Fruit fly (Drosophila melanogaster) whole organism, embryonic: ENCODE data around the gene UGP.

Experiments
- Atf3 ChIP-seq: fragments of 200-800 bp; sonication (Bioruptor generic); optimal IDR thresholded peaks from 3 replicates; lab custom pipeline; 2016; ENCODE audit warnings: missing biosample characterization, missing genetic modification characterization
- B-H1 ChIP-seq: fragments of 200-800 bp; sonication (Bioruptor generic); IDR thresholded peaks from 3 replicates; pipeline ENCODE4 v1.3.6; 2022; ENCODE audit warnings: missing biosample characterization, missing genetic modification characterization
- CG10267 ChIP-seq: fragments of 200-800 bp; sonication (Bioruptor generic); optimal IDR thresholded peaks from 2 replicates; lab custom pipeline; 2018; ENCODE audit warnings: missing biosample characterization, mild to moderate bottlenecking, missing genetic modification characterization, moderate library complexity
- CG10431 ChIP-seq: fragments of 200-800 bp; sonication (Bioruptor generic); optimal IDR thresholded peaks from 3 replicates; lab custom pipeline; 2018; ENCODE audit warnings: missing biosample characterization, mild to moderate bottlenecking, missing genetic modification characterization
- CG11504 ChIP-seq: fragments of 200-800 bp; sonication (Bioruptor generic); optimal IDR thresholded peaks from 3 replicates; lab custom pipeline; 2019; ENCODE audit warnings: missing biosample characterization, mild to moderate bottlenecking, missing genetic modification characterization, moderate library complexity
- CG12236 ChIP-seq: fragments of 200-800 bp; sonication (Bioruptor generic); optimal IDR thresholded peaks from 2 replicates; lab custom pipeline; 2016; ENCODE audit warnings: missing biosample characterization, missing genetic modification characterization
- CG13123 ChIP-seq: fragments of 200-800 bp; sonication (Bioruptor generic); optimal IDR thresholded peaks from 2 replicates; lab custom pipeline; 2016; ENCODE audit warnings: missing biosample characterization, missing genetic modification characterization
- CG13624 ChIP-seq: fragments of 200-800 bp; sonication (Bioruptor generic); optimal IDR thresholded peaks from 2 replicates; lab custom pipeline; 2016; ENCODE audit warnings: missing biosample characterization, missing genetic modification characterization
- CG14860 ChIP-seq: fragments of 200-800 bp; sonication (Bioruptor generic); IDR thresholded peaks from 3 replicates; pipeline ENCODE4 v1.3.6; 2022; ENCODE audit warnings: missing biosample characterization, missing genetic modification characterization; ENCODE audit not compliant: partially characterized antibody
- CG1602 ChIP-seq: fragments of 200-800 bp; sonication (Bioruptor generic); optimal IDR thresholded peaks from 3 replicates; lab custom pipeline; 2016; ENCODE audit warnings: missing biosample characterization, missing genetic modification characterization
- CG16779 ChIP-seq: fragments of 200-800 bp; sonication (Bioruptor generic); IDR thresholded peaks from 2 replicates; pipeline ENCODE4 v1.3.6; 2022; ENCODE audit warnings: missing biosample characterization, missing genetic modification characterization
- CG17186 ChIP-seq: fragments of 200-800 bp; sonication (Bioruptor generic); optimal IDR thresholded peaks from 3 replicates; lab custom pipeline; 2017; ENCODE audit warnings: missing biosample characterization, missing genetic modification reagents, missing genetic modification characterization
- CG17568 ChIP-seq: fragments of 200-800 bp; sonication (Bioruptor generic); optimal IDR thresholded peaks from 2 replicates; lab custom pipeline; 2018; ENCODE audit warnings: missing biosample characterization, mild to moderate bottlenecking, missing genetic modification characterization, moderate library complexity
- CG17612 ChIP-seq: fragments of 200-800 bp; sonication (Bioruptor generic); IDR thresholded peaks from 2 replicates; pipeline ENCODE4 v1.3.6; 2022; ENCODE audit warnings: missing biosample characterization, missing genetic modification characterization
- CG17802 ChIP-seq: fragments of 200-800 bp; sonication (Bioruptor generic); optimal IDR thresholded peaks from 2 replicates; lab custom pipeline; 2018; ENCODE audit warnings: missing biosample characterization, mild to moderate bottlenecking, missing genetic modification characterization, moderate library complexity
- CG2120 ChIP-seq: fragments of 200-800 bp; sonication (Bioruptor generic); optimal IDR thresholded peaks from 3 replicates; lab custom pipeline; 2016; ENCODE audit warnings: missing biosample characterization, missing genetic modification characterization
- CG2712 ChIP-seq: fragments of 200-800 bp; optimal IDR thresholded peaks from 3 replicates; lab custom pipeline; 2019; ENCODE audit warnings: missing biosample characterization, mild to moderate bottlenecking, missing genetic modification characterization, moderate library complexity
- CG3281 ChIP-seq: fragments of 200-800 bp; sonication (Bioruptor generic); optimal IDR thresholded peaks from 3 replicates; lab custom pipeline; 2017; ENCODE audit warnings: missing biosample characterization, mild to moderate bottlenecking, missing genetic modification characterization
- CG3726 ChIP-seq: fragments of 200-800 bp; sonication (Bioruptor generic); IDR thresholded peaks from 3 replicates; pipeline ENCODE4, ENCODE4 v1.3.6; 2022; ENCODE audit warnings: missing biosample characterization, missing genetic modification characterization
- CG4282 ChIP-seq: fragments of 200-800 bp; sonication (Bioruptor generic); optimal IDR thresholded peaks from 2 replicates; lab custom pipeline; 2016; ENCODE audit warnings: missing biosample characterization, missing genetic modification characterization
- CG4707 ChIP-seq: fragments of 200-800 bp; sonication (Bioruptor generic); optimal IDR thresholded peaks from 2 replicates; lab custom pipeline; 2018; ENCODE audit warnings: missing biosample characterization, mild to moderate bottlenecking, missing genetic modification characterization, moderate library complexity
- CG4820 ChIP-seq: fragments of 200-800 bp; sonication (Bioruptor generic); optimal IDR thresholded peaks from 3 replicates; lab custom pipeline; 2016; ENCODE audit warnings: missing biosample characterization, missing genetic modification characterization
- CG6813 ChIP-seq: fragments of 200-800 bp; sonication (Bioruptor generic); optimal IDR thresholded peaks from 2 replicates; lab custom pipeline; 2017; ENCODE audit warnings: missing biosample characterization, missing genetic modification characterization, mild to moderate bottlenecking, moderate library complexity, missing genetic modification reagents
- CG7987 ChIP-seq: fragments of 200-800 bp; sonication (Bioruptor generic); optimal IDR thresholded peaks from 2 replicates; lab custom pipeline; 2018; ENCODE audit warnings: missing biosample characterization, mild to moderate bottlenecking, missing genetic modification characterization, moderate library complexity
- CG8388 ChIP-seq: fragments of 200-800 bp; sonication (Bioruptor generic); optimal IDR thresholded peaks from 2 replicates; lab custom pipeline; 2019; ENCODE audit warnings: missing biosample characterization, mild to moderate bottlenecking, missing genetic modification characterization, moderate library complexity
- D ChIP-seq, 2 experiments: fragments of 200-800 bp in 1 of 2; fragments of >200 bp in 1 of 2; sonication (Bioruptor generic) in 1 of 2; optimal IDR thresholded peaks; 2 replicates in 1 of 2; 3 replicates in 1 of 2; lab custom pipeline; 2017; ENCODE audit warnings: mild to moderate bottlenecking in 1 of 2, missing biosample characterization in 1 of 2, missing genetic modification characterization in 1 of 2, missing genetic modification reagents in 1 of 2
- Drgx ChIP-seq: fragments of 200-800 bp; sonication (Bioruptor generic); IDR thresholded peaks from 2 replicates; pipeline ENCODE4 v1.3.6; 2022; ENCODE audit warnings: missing biosample characterization, missing genetic modification characterization
- Gsc ChIP-seq: fragments of 200-800 bp; sonication (Bioruptor generic); IDR thresholded peaks from 2 replicates; pipeline ENCODE4 v1.3.6; 2022; ENCODE audit warnings: missing biosample characterization, missing genetic modification characterization
- Oaz ChIP-seq: fragments of 200-800 bp; sonication (Bioruptor generic); IDR thresholded peaks from 2 replicates; pipeline ENCODE4 v1.3.6; 2022; ENCODE audit warnings: missing biosample characterization, missing genetic modification characterization
- Oli ChIP-seq: fragments of 200-800 bp; sonication (Bioruptor generic); optimal IDR thresholded peaks from 2 replicates; lab custom pipeline; 2018; ENCODE audit warnings: missing biosample characterization, mild to moderate bottlenecking, missing genetic modification characterization, moderate library complexity
- Opbp ChIP-seq: fragments of 200-800 bp; sonication (Bioruptor generic); IDR thresholded peaks from 3 replicates; pipeline ENCODE4 v1.3.6; 2022; ENCODE audit warnings: missing biosample characterization, missing genetic modification characterization; ENCODE audit not compliant: partially characterized antibody
- Optix ChIP-seq: fragments of 200-800 bp; sonication (Bioruptor generic); IDR thresholded peaks from 3 replicates; pipeline ENCODE4 v1.3.6; 2022; ENCODE audit warnings: missing biosample characterization, missing genetic modification characterization
- Ssrp ChIP-seq: fragments of 200-800 bp; sonication (Bioruptor generic); optimal IDR thresholded peaks from 2 replicates; lab custom pipeline; 2018; ENCODE audit warnings: missing biosample characterization, mild to moderate bottlenecking, missing genetic modification characterization, moderate library complexity
- Trl ChIP-seq, 3 experiments: fragments of >200 bp in 2 of 3; fragments of 200-800 bp in 1 of 3; sonication (Bioruptor generic) in 1 of 3; optimal IDR thresholded peaks; 2 replicates in 1 of 3; 3 replicates in 2 of 3; lab custom pipeline; 2016 to 2017; ENCODE audit warnings: missing biosample characterization in 1 of 3, missing genetic modification characterization in 1 of 3
- chm ChIP-seq: fragments of 200-800 bp; sonication (Bioruptor generic); IDR thresholded peaks from 2 replicates; pipeline ENCODE4 v1.3.6; 2022; ENCODE audit warnings: missing biosample characterization, missing genetic modification characterization
- dpn ChIP-seq, 2 experiments: fragments of 200-800 bp; sonication (Bioruptor generic); optimal IDR thresholded peaks; 3 replicates each; lab custom pipeline; 2016; ENCODE audit warnings: missing biosample characterization in 2 of 2, missing genetic modification characterization in 2 of 2
- fu2 ChIP-seq: fragments of 200-800 bp; sonication (Bioruptor generic); optimal IDR thresholded peaks from 2 replicates; lab custom pipeline; 2016; ENCODE audit warnings: missing biosample characterization, missing genetic modification characterization
- hth ChIP-seq: fragments of >200 bp; optimal IDR thresholded peaks from 2 replicates; lab custom pipeline; 2017; ENCODE audit warnings: inconsistent platforms
- ind ChIP-seq: fragments of 200-800 bp; sonication (Bioruptor generic); optimal IDR thresholded peaks from 3 replicates; lab custom pipeline; 2016; ENCODE audit warnings: missing biosample characterization, missing genetic modification characterization
- kah ChIP-seq: fragments of 200-800 bp; sonication (Bioruptor generic); optimal IDR thresholded peaks from 2 replicates; lab custom pipeline; 2018; ENCODE audit warnings: missing biosample characterization, mild to moderate bottlenecking, missing genetic modification characterization
- lov ChIP-seq, 2 experiments: fragments of 200-800 bp in 1 of 2; fragments of >200 bp in 1 of 2; sonication (Bioruptor generic) in 1 of 2; IDR thresholded peaks in 1 of 2; optimal IDR thresholded peaks in 1 of 2; 2 replicates in 1 of 2; 3 replicates in 1 of 2; pipeline versions ENCODE4 v1.3.6 to Lab custom; 2017 to 2022; ENCODE audit warnings: missing biosample characterization in 1 of 2, missing genetic modification characterization in 1 of 2
- luna ChIP-seq: fragments of 200-800 bp; sonication (Bioruptor generic); optimal IDR thresholded peaks from 2 replicates; lab custom pipeline; 2016; ENCODE audit warnings: missing biosample characterization, missing genetic modification characterization
- pzg ChIP-seq: fragments of 200-800 bp; sonication (Bioruptor generic); optimal IDR thresholded peaks from 3 replicates; lab custom pipeline; 2018; ENCODE audit warnings: missing biosample characterization, mild to moderate bottlenecking, missing genetic modification characterization, moderate library complexity
- run ChIP-seq: fragments of 200-800 bp; sonication (Bioruptor generic); optimal IDR thresholded peaks from 3 replicates; lab custom pipeline; 2018; ENCODE audit warnings: missing biosample characterization, mild to moderate bottlenecking, missing genetic modification characterization
- sd ChIP-seq: fragments of 200-800 bp; sonication (Bioruptor generic); optimal IDR thresholded peaks from 3 replicates; lab custom pipeline; 2018; ENCODE audit warnings: missing biosample characterization, mild to moderate bottlenecking, missing genetic modification characterization, moderate library complexity
- slbo ChIP-seq: fragments of 200-800 bp; sonication (Bioruptor generic); IDR thresholded peaks from 2 replicates; pipeline ENCODE4 v1.3.6; 2022; ENCODE audit warnings: missing biosample characterization, missing genetic modification characterization
- stc ChIP-seq: fragments of 200-800 bp; sonication (Bioruptor generic); IDR thresholded peaks from 2 replicates; pipeline ENCODE4 v1.3.6; 2022; ENCODE audit warnings: missing biosample characterization, missing genetic modification characterization

The UGP gene

dm6 chr3L:9377198-9378035 lies 18.7 kb upstream of the UGP start, which contains the start of gene Hsp26 (continued):
- TF ChIP-seq hth (lab: Kevin White, UChicago) (no peak), pzg (no peak), lov (optimal IDR thresholded peaks at IDR 0.05; lab: Kevin White, UChicago) (no peak), lov (GFP tag; IDR thresholded peaks at IDR 0.05; lab: Robert Waterston, UW) (peak; percentile 62; the same call in 1 of the 3 replicates), CG3726 (GFP tag; lab: Robert Waterston, UW) (0 out of 3 replicates have a peak, but pooled peaks have one; percentile 47), CG3281 (GFP tag; lab: Kevin White, UChicago) (peak; percentile 84), Opbp (GFP tag; lab: Robert Waterston, UW) (no peak), CG1602 (GFP tag; lab: Kevin White, UChicago) (peak; percentile 80), CG16779 (GFP tag; lab: Robert Waterston, UW) (no peak; the same call in 1 of the 2 replicates), dpn (GFP tag; optimal IDR thresholded peaks at IDR 0.05; lab: Kevin White, UChicago) (peak; percentile 87 to 90), CG4820 (GFP tag; lab: Kevin White, UChicago) (peak; percentile 67), CG10267 (tag; lab: Kevin White, UChicago) (peak; percentile 77), B-H1 (GFP tag; lab: Robert Waterston, UW) (peak; percentile 69), chm (peak; percentile 94), kah (peak; percentile 63), CG11504 (tag; lab: Kevin White, UChicago) (peak; percentile 84), run (peak; percentile 77), CG6813 (GFP tag; lab: Kevin White, UChicago) (peak; percentile 78), fu2 (peak; percentile 83), CG10431 (GFP tag; lab: Kevin White, UChicago) (no peak), CG12236 (GFP tag; lab: Kevin White, UChicago) (peak; percentile 69), CG17568 (peak; percentile 84), CG13624 (peak; percentile 87), CG4282 (no peak), CG2712 (tag; lab: Kevin White, UChicago) (peak; percentile 89), CG2120 (GFP tag; lab: Kevin White, UChicago) (peak; percentile 92), CG8388 (peak; percentile 87), Ssrp (tag; lab: Kevin White, UChicago) (peak; percentile 70), Atf3 (GFP tag; lab: Kevin White, UChicago) (peak; percentile 80), CG17612 (GFP tag; lab: Robert Waterston, UW) (peak; percentile 56; the same call in 1 of the 2 replicates), ind (GFP tag; lab: Kevin White, UChicago) (peak; percentile 69), luna (peak; percentile 60), stc (GFP tag; lab: Robert Waterston, UW) (peak; percentile 92), Drgx (GFP tag; lab: Robert Waterston, UW) (peak; percentile 96), slbo (peak; percentile 85), Oaz (GFP tag; lab: Robert Waterston, UW) (peak; percentile 53; the same call in 1 of the 2 replicates), CG4707 (GFP tag; lab: Kevin White, UChicago) (peak; percentile 49), Oli (peak; percentile 86), Optix (GFP tag; lab: Robert Waterston, UW) (peak; percentile 23; the same call in 1 of the 3 replicates), CG17186 (GFP tag; lab: Kevin White, UChicago) (no peak), CG17802 (tag; lab: Kevin White, UChicago) (peak; percentile 27), Gsc (GFP tag; lab: Robert Waterston, UW) (no peak), CG7987 (GFP tag; lab: Kevin White, UChicago) (peak; percentile 43), Trl (optimal IDR thresholded peaks at IDR 0.05; lab: Kevin White, UChicago) (peak; percentile 81 to 97), Trl (GFP tag; optimal IDR thresholded peaks at IDR 0.05; lab: Kevin White, UChicago) (peak; percentile 94), sd (peak; percentile 59), D (optimal IDR thresholded peaks at IDR 0.05; lab: Kevin White, UChicago) (no peak), D (GFP tag; optimal IDR thresholded peaks at IDR 0.05; lab: Kevin White, UChicago) (peak; percentile 51), CG14860 (GFP tag; lab: Robert Waterston, UW) (no peak), CG13123 (GFP tag; lab: Kevin White, UChicago) (peak; percentile 64)
